Worm (Caenorhabditis elegans) whole organism, L1 larva: Measurements from ENCODE around the gene npr-10.

ENCODE experiments used
- C34B4.2 ChIP-seq: sonication (generic microtip); optimal IDR thresholded peaks from 2 replicates; lab custom pipeline; 2017; ENCODE audit warnings: mild to moderate bottlenecking, missing genetic modification characterization, missing compliant biosample characterization
- F16B12.6 ChIP-seq: fragments of 150-350 bp; optimal IDR thresholded peaks from 2 replicates; lab custom pipeline; 2014; ENCODE audit warnings: missing biosample characterization, missing genetic modification characterization
- alr-1 ChIP-seq: fragments of 200-800 bp; sonication (Bioruptor generic); optimal IDR thresholded peaks from 2 replicates; lab custom pipeline; 2018; ENCODE audit warnings: borderline replicate concordance, mild to moderate bottlenecking, missing genetic modification characterization, missing compliant biosample characterization
- aly-2 ChIP-seq: fragments of 150-350 bp; optimal IDR thresholded peaks from 2 replicates; lab custom pipeline; 2014; ENCODE audit warnings: missing biosample characterization, missing genetic modification characterization
- blmp-1 ChIP-seq: fragments of 150-350 bp; optimal IDR thresholded peaks from 2 replicates; lab custom pipeline; 2014; ENCODE audit warnings: missing biosample characterization, missing genetic modification characterization
- dsc-1 ChIP-seq: sonication (generic microtip); optimal IDR thresholded peaks from 2 replicates; lab custom pipeline; 2016; ENCODE audit warnings: mild to moderate bottlenecking, missing genetic modification characterization, missing compliant biosample characterization
- efl-1 ChIP-seq, 4 experiments: fragments of 150-350 bp; optimal IDR thresholded peaks in 3 of 4; peaks in 1 of 4; 1 replicate in 1 of 4; 2 replicates in 3 of 4; lab custom pipeline; 2014; ENCODE audit warnings: missing biosample characterization in 2 of 4, missing genetic modification characterization in 2 of 4, missing genetic modification reagents in 2 of 4
- efl-3 ChIP-seq: fragments of 200-800 bp; sonication (Bioruptor generic); optimal IDR thresholded peaks from 2 replicates; lab custom pipeline; 2018; ENCODE audit warnings: mild to moderate bottlenecking, missing genetic modification characterization, missing compliant biosample characterization
- egl-13 ChIP-seq: sonication (generic microtip); optimal IDR thresholded peaks from 2 replicates; lab custom pipeline; 2016; ENCODE audit warnings: missing genotype, missing genetic modification reagents, missing genetic modification characterization, missing compliant biosample characterization
- elt-2 ChIP-seq: sonication (generic microtip); optimal IDR thresholded peaks from 2 replicates; lab custom pipeline; 2016; ENCODE audit warnings: missing genetic modification characterization, mild to moderate bottlenecking, inconsistent platforms, missing compliant biosample characterization, missing genetic modification reagents
- elt-3 ChIP-seq, 6 experiments: fragments of 150-350 bp in 1 of 6; sonication (generic microtip); optimal IDR thresholded peaks; 2 replicates each; lab custom pipeline; 2017 to 2018; ENCODE audit warnings: missing biosample characterization in 6 of 6, missing genetic modification characterization in 6 of 6, inconsistent platforms in 1 of 6
- ets-5 ChIP-seq: fragments of 200-800 bp; sonication (Bioruptor generic); IDR thresholded peaks from 2 replicates; pipeline ENCODE4 v1.3.6; 2022; ENCODE audit warnings: missing genetic modification characterization, missing compliant biosample characterization
- fkh-10 ChIP-seq: sonication (generic microtip); optimal IDR thresholded peaks from 2 replicates; lab custom pipeline; 2017; ENCODE audit warnings: missing biosample characterization, missing genetic modification reagents, missing genetic modification characterization
- fkh-4 ChIP-seq: sonication (generic microtip); optimal IDR thresholded peaks from 2 replicates; lab custom pipeline; 2016; ENCODE audit warnings: missing compliant biosample characterization, missing genetic modification characterization, borderline replicate concordance
- fkh-8 ChIP-seq: sonication (generic microtip); optimal IDR thresholded peaks from 2 replicates; lab custom pipeline; 2016; ENCODE audit warnings: mild to moderate bottlenecking, missing genetic modification characterization, missing compliant biosample characterization
- hlh-17 ChIP-seq: fragments of 200-800 bp; sonication (Bioruptor generic); optimal IDR thresholded peaks from 2 replicates; lab custom pipeline; 2018; ENCODE audit warnings: missing genetic modification characterization, mild to moderate bottlenecking, missing compliant biosample characterization, moderate library complexity, borderline replicate concordance
- hlh-4 ChIP-seq: sonication (generic microtip); optimal IDR thresholded peaks from 2 replicates; lab custom pipeline; 2016; ENCODE audit warnings: mild to moderate bottlenecking, missing genetic modification characterization, missing compliant biosample characterization
- lin-13 ChIP-seq: fragments of 150-350 bp; optimal IDR thresholded peaks from 2 replicates; lab custom pipeline; 2014; ENCODE audit warnings: missing biosample characterization, missing genetic modification reagents, missing genetic modification characterization
- lin-14 ChIP-seq: fragments of 200-800 bp; sonication (Bioruptor generic); optimal IDR thresholded peaks from 2 replicates; lab custom pipeline; 2018; ENCODE audit warnings: mild to moderate bottlenecking, missing genetic modification characterization, moderate library complexity, missing compliant biosample characterization
- lin-15B ChIP-seq: fragments of 150-350 bp; sonication (generic microtip); optimal IDR thresholded peaks from 3 replicates; lab custom pipeline; 2014; ENCODE audit warnings: missing biosample characterization, missing genetic modification characterization
- lsy-2 ChIP-seq, 2 experiments: fragments of 150-350 bp; optimal IDR thresholded peaks; 2 replicates each; lab custom pipeline; 2014; ENCODE audit warnings: missing biosample characterization in 2 of 2, missing genetic modification characterization in 2 of 2
- mab-9 ChIP-seq: fragments of 200-800 bp; sonication (Bioruptor generic); IDR thresholded peaks from 2 replicates; pipeline ENCODE4 v1.3.6; 2022; ENCODE audit warnings: missing genetic modification reagents, missing genetic modification characterization, missing compliant biosample characterization
- mep-1 ChIP-seq: fragments of 150-350 bp; optimal IDR thresholded peaks from 2 replicates; lab custom pipeline; 2014; ENCODE audit warnings: missing biosample characterization, missing genetic modification characterization
- nhr-11 ChIP-seq: fragments of 150-350 bp; optimal IDR thresholded peaks from 2 replicates; lab custom pipeline; 2014; ENCODE audit warnings: missing biosample characterization, missing genetic modification characterization
- nhr-12 ChIP-seq: sonication (generic microtip); optimal IDR thresholded peaks from 2 replicates; lab custom pipeline; 2017; ENCODE audit warnings: missing biosample characterization, missing genetic modification characterization
- nhr-19 ChIP-seq: fragments of 200-800 bp; sonication (Bioruptor generic); conservative IDR thresholded peaks from 2 replicates; pipeline ENCODE4 v1.3.6; 2022; ENCODE audit warnings: missing genetic modification characterization, missing compliant biosample characterization
- nhr-237 ChIP-seq: fragments of 150-350 bp; optimal IDR thresholded peaks from 2 replicates; lab custom pipeline; 2014; ENCODE audit warnings: missing biosample characterization, missing genetic modification characterization
- nhr-47 ChIP-seq: sonication (generic microtip); optimal IDR thresholded peaks from 2 replicates; lab custom pipeline; 2016; ENCODE audit warnings: mild to moderate bottlenecking, missing genetic modification characterization, moderate library complexity, missing compliant biosample characterization
- nhr-76 ChIP-seq: sonication (generic microtip); optimal IDR thresholded peaks from 2 replicates; lab custom pipeline; 2017; ENCODE audit warnings: missing biosample characterization, missing genetic modification characterization
- nhr-85 ChIP-seq: sonication (generic microtip); peaks from one replicate; lab custom pipeline; 2016; ENCODE audit warnings: missing genetic modification characterization, inconsistent platforms, missing compliant biosample characterization
- rnt-1 ChIP-seq: sonication (generic microtip); optimal IDR thresholded peaks from 2 replicates; lab custom pipeline; 2016; ENCODE audit warnings: mild to moderate bottlenecking, missing genetic modification characterization, moderate library complexity, missing compliant biosample characterization
- sup-37 ChIP-seq: fragments of 200-800 bp; sonication (Bioruptor generic); optimal IDR thresholded peaks from 2 replicates; lab custom pipeline; 2018; ENCODE audit warnings: mild to moderate bottlenecking, missing genetic modification characterization, missing compliant biosample characterization
- swsn-7 ChIP-seq: sonication (generic microtip); optimal IDR thresholded peaks from 2 replicates; lab custom pipeline; 2016; ENCODE audit warnings: missing genetic modification characterization, missing compliant biosample characterization
- tbx-2 ChIP-seq: sonication (generic microtip); optimal IDR thresholded peaks from 2 replicates; lab custom pipeline; 2016; ENCODE audit warnings: missing genetic modification characterization, missing compliant biosample characterization
- unc-130 ChIP-seq: fragments of 150-350 bp; optimal IDR thresholded peaks from 2 replicates; lab custom pipeline; 2017; ENCODE audit warnings: missing biosample characterization, missing genetic modification characterization, inconsistent platforms
- unc-86 ChIP-seq: sonication (generic microtip); optimal IDR thresholded peaks from 2 replicates; lab custom pipeline; 2016; ENCODE audit warnings: missing genetic modification characterization, missing compliant biosample characterization
- unc-98 ChIP-seq: fragments of 200-800 bp; sonication (Bioruptor generic); IDR thresholded peaks from 2 replicates; pipeline ENCODE4 v1.3.6; 2022; ENCODE audit warnings: missing genetic modification characterization, missing compliant biosample characterization
- vab-15 ChIP-seq: sonication (generic microtip); optimal IDR thresholded peaks from 2 replicates; lab custom pipeline; 2017; ENCODE audit warnings: missing genotype, mild to moderate bottlenecking, missing genetic modification characterization, missing compliant biosample characterization
- xbp-1 ChIP-seq: sonication (generic microtip); optimal IDR thresholded peaks from 2 replicates; lab custom pipeline; 2016; ENCODE audit warnings: missing genetic modification characterization, missing compliant biosample characterization
- zag-1 ChIP-seq: fragments of 150-350 bp; optimal IDR thresholded peaks from 2 replicates; lab custom pipeline; 2014; ENCODE audit warnings: missing biosample characterization, missing genetic modification characterization

npr-10 gene

DNA sequence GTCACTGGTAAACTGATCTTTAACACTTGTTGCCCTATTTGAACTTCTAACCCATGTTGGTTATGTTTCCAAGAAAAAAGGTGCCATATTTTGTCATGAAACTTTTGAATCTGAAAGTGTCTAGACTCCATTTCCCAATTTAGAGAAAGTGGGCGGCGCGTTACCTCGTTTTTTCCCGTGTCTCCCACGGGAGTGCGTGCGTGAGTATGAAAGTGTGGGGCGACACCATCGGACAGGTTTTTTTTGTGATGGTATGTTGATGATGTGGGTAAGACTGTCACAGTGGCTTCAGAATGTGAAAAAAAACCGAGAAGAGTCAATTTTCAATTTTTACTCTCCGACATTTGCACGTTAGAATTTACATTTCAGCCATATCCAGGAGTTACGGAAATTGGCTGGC is 26.8 kb downstream of the npr-10 start:
- no peak for TF ChIP-seq unc-86 (tag; lab: Kevin White, UChicago)
- TF ChIP-seq nhr-76 (tag; lab: Kevin White, UChicago) = no peak
- TF ChIP-seq, all 84 proteins: peak for 0

DNA sequence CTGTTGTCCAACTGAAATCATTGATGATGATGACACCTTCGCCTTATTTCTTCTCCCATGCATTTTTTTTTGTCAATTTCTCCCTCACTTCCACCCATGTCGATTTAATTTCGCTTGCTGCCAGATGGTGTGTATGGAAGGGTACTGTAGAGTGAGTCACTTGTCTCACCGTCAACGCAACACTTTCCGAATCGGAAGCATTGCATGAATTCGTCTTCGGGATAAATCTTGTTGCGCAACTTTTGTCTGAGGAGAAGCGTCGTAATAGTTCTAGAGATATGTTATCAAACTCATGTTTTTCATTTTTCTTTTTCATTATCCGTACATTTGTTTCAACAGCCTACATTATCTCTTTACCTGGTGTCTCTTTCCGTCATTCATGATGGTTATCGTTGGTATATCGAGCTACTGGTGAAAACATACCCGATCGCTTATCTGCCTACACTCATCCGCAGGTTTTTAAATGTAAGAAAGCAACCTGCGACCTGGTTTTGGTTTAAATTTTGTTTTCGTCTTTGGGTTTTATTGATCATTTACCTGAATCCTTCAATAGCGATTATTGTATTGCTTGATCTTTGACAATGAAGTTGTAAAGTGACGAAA is 27.9 kb downstream of the npr-10 start:
- TF ChIP-seq ets-5 (GFP tag; lab: Robert Waterston, UW) (no peak), dsc-1 (tag; lab: Kevin White, UChicago) (no peak), nhr-85 (tag; lab: Kevin White, UChicago) (peak; percentile 81), elt-3 (tag; optimal IDR thresholded peaks at IDR 0.05; lab: Kevin White, UChicago) (peak in 1 of 6 experiments; percentile 16), vab-15 (tag; lab: Kevin White, UChicago) (no peak), blmp-1 (tag; lab: Kevin White, UChicago) (peak; percentile 82), unc-130 (no peak), hlh-4 (no peak), C34B4.2 (tag; lab: Kevin White, UChicago) (no peak), efl-1 (optimal IDR thresholded peaks at IDR 0.05; lab: Kevin White, UChicago) (no peak), efl-1 (GFP tag; optimal IDR thresholded peaks at IDR 0.05 in 1 of 2; lab: Kevin White, UChicago) (peak in 1 of 2 experiments; percentile 59), lsy-2 (tag; optimal IDR thresholded peaks at IDR 0.05; lab: Kevin White, UChicago) (peak in 1 of 2 experiments; percentile 42), lin-14 (GFP tag; lab: Kevin White, UChicago) (peak; percentile 45), xbp-1 (tag; lab: Kevin White, UChicago) (no peak), tbx-2 (tag; lab: Kevin White, UChicago) (no peak), fkh-4 (tag; lab: Kevin White, UChicago) (no peak), nhr-11 (no peak), mep-1 (tag; lab: Kevin White, UChicago) (no peak)
- TF ChIP-seq, all 84 proteins: peak for 6

DNA sequence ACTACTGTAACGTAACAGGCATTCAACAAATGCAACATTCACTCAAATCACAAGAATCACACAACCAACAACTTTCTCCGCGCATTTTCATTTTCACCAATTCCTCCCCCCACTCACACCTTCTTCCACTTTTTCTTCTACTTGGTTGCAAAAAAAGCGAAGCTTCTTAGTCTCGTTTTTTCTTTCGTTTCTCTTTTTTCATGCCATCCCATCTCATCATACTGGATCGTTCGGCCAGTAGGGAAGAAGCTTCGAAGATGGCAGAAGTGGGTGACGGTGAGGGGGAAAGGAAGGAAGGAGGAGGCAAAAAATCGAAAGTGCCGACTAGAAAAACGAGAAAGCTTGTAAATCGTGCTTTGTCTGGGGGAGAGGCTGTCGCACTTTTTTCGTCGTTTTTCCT is 29.4 kb downstream of the npr-10 start:
- TF ChIP-seq blmp-1 (tag; lab: Kevin White, UChicago) = peak; percentile 90
- no peak for TF ChIP-seq nhr-237 (tag; lab: Kevin White, UChicago)

DNA sequence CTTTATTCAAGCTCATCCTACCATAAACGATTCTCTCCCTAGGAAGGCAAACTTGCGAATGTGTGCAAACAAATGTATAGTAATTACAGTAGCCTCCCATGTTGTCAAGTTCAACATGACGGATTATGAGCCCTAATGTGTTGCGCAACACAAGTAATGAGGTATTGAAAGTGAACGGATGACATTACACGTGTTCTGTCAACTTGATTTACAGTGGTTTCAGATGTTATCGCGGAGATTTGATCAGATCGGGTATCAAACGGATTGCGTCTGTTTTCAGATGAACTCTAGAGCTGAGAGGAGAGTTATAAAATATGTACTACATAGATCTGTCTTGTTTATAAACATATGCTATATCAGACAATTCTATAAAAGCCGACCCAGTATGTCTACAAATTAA is 30.2 kb downstream of the npr-10 start:
- TF ChIP-seq unc-86 (tag; lab: Kevin White, UChicago) (no peak), nhr-85 (tag; lab: Kevin White, UChicago) (peak; percentile 67), rnt-1 (no peak), tbx-2 (tag; lab: Kevin White, UChicago) (no peak)

DNA sequence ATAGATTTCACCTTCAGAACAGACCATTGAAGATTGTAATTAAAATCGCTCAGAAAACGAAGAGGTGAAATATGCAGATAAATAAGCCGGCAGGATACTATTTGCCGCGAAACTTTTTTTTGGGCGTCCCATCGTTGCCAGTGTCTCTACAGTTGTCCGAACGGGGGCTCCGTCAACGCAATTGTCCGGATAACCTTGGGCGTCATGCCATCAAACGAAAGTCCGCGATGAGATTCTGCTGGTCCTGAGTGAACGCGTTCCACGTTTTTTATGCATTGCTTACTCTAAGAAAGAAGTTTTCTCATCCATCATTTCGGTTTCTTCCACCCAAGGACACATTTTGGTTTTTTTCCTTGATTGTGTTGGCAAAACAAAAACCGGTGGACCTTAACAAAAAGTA is 31.7 kb downstream of the npr-10 start:
- TF ChIP-seq nhr-47 (tag; lab: Kevin White, UChicago) = no peak
- no peak for TF ChIP-seq sup-37 (GFP tag; lab: Kevin White, UChicago)
- TF ChIP-seq hlh-4 = no peak
- no peak for TF ChIP-seq fkh-8 (tag; lab: Kevin White, UChicago)
- no peak for TF ChIP-seq unc-98 (GFP tag; lab: Robert Waterston, UW)

DNA sequence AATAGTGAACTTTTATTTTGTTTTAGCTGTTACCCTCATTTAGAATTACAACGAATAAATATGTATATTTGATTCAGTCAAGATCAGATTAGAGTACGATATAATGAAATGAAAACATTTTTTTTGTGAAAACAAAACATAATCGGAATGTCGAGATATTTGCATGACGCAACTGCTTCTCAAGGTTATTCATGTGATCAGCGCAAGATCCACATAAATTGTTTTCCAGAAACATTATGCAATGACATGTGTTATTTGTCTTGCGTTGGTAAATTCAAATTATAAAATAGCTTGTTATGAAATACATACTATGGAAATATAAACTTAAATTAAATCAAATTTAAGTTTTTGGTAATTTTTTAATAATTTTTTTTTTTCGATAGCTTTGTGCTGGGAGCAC is 32.9 kb downstream of the npr-10 start:
- TF ChIP-seq fkh-10 (GFP tag; lab: Kevin White, UChicago) = no peak
- TF ChIP-seq aly-2 (tag; lab: Kevin White, UChicago) = no peak
- no peak for TF ChIP-seq egl-13 (tag; lab: Kevin White, UChicago)
- TF ChIP-seq nhr-85 (tag; lab: Kevin White, UChicago) = peak; percentile 5

DNA sequence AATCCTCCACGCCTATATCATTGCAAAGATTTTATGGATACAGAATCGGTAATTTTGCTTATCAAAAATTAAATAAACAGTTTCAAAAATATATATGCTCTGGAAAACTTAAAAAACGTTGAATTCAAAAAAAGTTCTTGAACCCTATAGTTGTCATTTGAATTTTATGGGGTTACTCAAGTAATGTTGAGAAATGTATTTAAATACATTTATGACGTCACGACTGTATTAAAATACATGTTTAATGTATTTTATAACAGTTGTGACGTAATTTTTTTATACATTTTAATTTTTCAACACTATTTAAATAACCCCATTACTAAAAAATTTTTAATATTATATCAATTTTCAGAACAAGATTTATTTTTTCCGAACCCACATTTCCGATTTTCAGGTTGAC is 36.3 kb downstream of the npr-10 start:
- no peak for TF ChIP-seq zag-1 (tag; lab: Kevin White, UChicago)
- TF ChIP-seq efl-3 (GFP tag; lab: Kevin White, UChicago) = no peak
- TF ChIP-seq elt-2 (tag; lab: Kevin White, UChicago) = no peak
- no peak for TF ChIP-seq F16B12.6 (tag; lab: Kevin White, UChicago)
- TF ChIP-seq fkh-10 (GFP tag; lab: Kevin White, UChicago) = no peak
- no peak for TF ChIP-seq nhr-76 (tag; lab: Kevin White, UChicago)
- no peak for TF ChIP-seq swsn-7 (tag; lab: Kevin White, UChicago)
- no peak for TF ChIP-seq nhr-19 (GFP tag; lab: Robert Waterston, UW)
- TF ChIP-seq hlh-17 (GFP tag; lab: Kevin White, UChicago) = no peak
- TF ChIP-seq lin-13 (GFP tag; lab: Kevin White, UChicago) = no peak
- TF ChIP-seq alr-1 = no peak
- no peak for TF ChIP-seq nhr-12 (tag; lab: Kevin White, UChicago)
- no peak for TF ChIP-seq efl-1 (optimal IDR thresholded peaks at IDR 0.05; lab: Kevin White, UChicago)
- no peak for TF ChIP-seq efl-1 (GFP tag; optimal IDR thresholded peaks at IDR 0.05 in 1 of 2; lab: Kevin White, UChicago)
- TF ChIP-seq mab-9 (GFP tag; lab: Robert Waterston, UW) = no peak
- no peak for TF ChIP-seq sup-37 (GFP tag; lab: Kevin White, UChicago)
- TF ChIP-seq lin-15B (tag; lab: Kevin White, UChicago) = no peak
